Worm (Caenorhabditis elegans): ENCODE measurements around the gene cpz-2.

cpz-2 gene

DNA sequence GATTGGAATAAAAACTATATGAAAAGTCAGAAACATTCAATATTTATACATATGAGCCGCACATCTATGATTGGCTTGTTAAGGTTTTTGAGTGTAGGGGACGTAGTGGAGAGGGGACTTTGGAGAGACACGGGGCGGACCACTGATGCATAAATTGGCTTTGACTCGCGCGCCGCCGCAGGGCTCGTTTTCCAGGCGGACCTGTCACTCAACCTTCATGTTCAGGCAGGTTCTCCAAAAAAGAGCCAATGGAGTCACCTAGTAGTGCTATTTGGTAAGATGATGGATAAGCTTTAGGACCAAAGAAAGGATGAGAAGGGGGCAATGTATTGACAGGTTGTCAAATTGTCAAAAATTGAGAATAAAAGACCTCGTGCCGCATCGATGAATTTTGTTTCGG is 14.0 kb downstream of the cpz-2 start:
- TF ChIP-seq sptf-1 (tag; optimal IDR thresholded peaks at IDR 0.05), result peak; percentile 2
- TF ChIP-seq hlh-1 (tag; optimal IDR thresholded peaks at IDR 0.05), result no peak
- peak; percentile 12 for TF ChIP-seq ces-1 (GFP tag; optimal IDR thresholded peaks at IDR 0.05)
- peak; percentile 64 for TF ChIP-seq unc-62 (GFP tag; optimal IDR thresholded peaks at IDR 0.05)

- TF ChIP-seq sptf-1 (tag; optimal IDR thresholded peaks at IDR 0.05) (peak; percentile 81), snpc-4 (tag; optimal IDR thresholded peaks at IDR 0.05) (no peak), sem-2 (GFP tag; optimal IDR thresholded peaks at IDR 0.05) (no peak), elt-1 (tag; optimal IDR thresholded peaks at IDR 0.05; ENCODE audit: borderline replicate concordance, insufficient read depth) (no peak), ceh-83 (GFP tag; optimal IDR thresholded peaks at IDR 0.05) (no peak), tbx-8 (GFP tag; optimal IDR thresholded peaks at IDR 0.05) (peak; percentile 45), nhr-12 (tag; optimal IDR thresholded peaks at IDR 0.05) (no peak), ham-2 (GFP tag; optimal IDR thresholded peaks at IDR 0.05) (peak; percentile 27), mab-5 (tag; optimal IDR thresholded peaks at IDR 0.05) (no peak), zip-8 (tag; optimal IDR thresholded peaks at IDR 0.05) (no peak), nhr-28 (tag; optimal IDR thresholded peaks at IDR 0.05) (no peak), drap-1 (GFP tag; optimal IDR thresholded peaks at IDR 0.05) (peak; percentile 51), nhr-237 (tag; optimal IDR thresholded peaks at IDR 0.05) (no peak), mep-1 (tag; optimal IDR thresholded peaks at IDR 0.05) (peak; percentile 55), hlh-1 (tag; optimal IDR thresholded peaks at IDR 0.05) (peak; percentile 55), blmp-1 (tag; optimal IDR thresholded peaks at IDR 0.05) (no peak), unc-120 (tag; optimal IDR thresholded peaks at IDR 0.05; ENCODE audit: poor library complexity, severe bottlenecking) (peak; percentile 66), lin-13 (tag; optimal IDR thresholded peaks at IDR 0.05) (no peak), flh-1 (GFP tag; optimal IDR thresholded peaks at IDR 0.05) (no peak), nhr-2 (tag; optimal IDR thresholded peaks at IDR 0.05) (peak; percentile 48), ces-1 (GFP tag; optimal IDR thresholded peaks at IDR 0.05) (peak; percentile 74), lin-32 (GFP tag; optimal IDR thresholded peaks at IDR 0.05) (no peak), unc-39 (tag; optimal IDR thresholded peaks at IDR 0.05) (no peak), pha-4 (tag; optimal IDR thresholded peaks at IDR 0.05) (no peak), mls-2 (tag; optimal IDR thresholded peaks at IDR 0.05) (peak; percentile 74), elt-3 (tag; optimal IDR thresholded peaks at IDR 0.05) (no peak), M03D4.4 (tag; optimal IDR thresholded peaks at IDR 0.05) (peak; percentile 66), ceh-43 (GFP tag; optimal IDR thresholded peaks at IDR 0.05) (no peak), cnd-1 (tag; optimal IDR thresholded peaks at IDR 0.05) (peak; percentile 49), ztf-11 (tag; optimal IDR thresholded peaks at IDR 0.05) (no peak), unc-62 (GFP tag; optimal IDR thresholded peaks at IDR 0.05) (peak; percentile 15), ceh-39 (tag; optimal IDR thresholded peaks at IDR 0.05) (no peak), bed-3 (GFP tag; optimal IDR thresholded peaks at IDR 0.05) (no peak), nhr-76 (tag; optimal IDR thresholded peaks at IDR 0.05) (no peak), lsy-2 (tag; optimal IDR thresholded peaks at IDR 0.05) (no peak)
Measured at ce11 chrV:13396426-13396825, 15.4 kb downstream of the cpz-2 start.

- TF ChIP-seq unc-120 (tag; optimal IDR thresholded peaks at IDR 0.05; ENCODE audit: poor library complexity, severe bottlenecking) (no peak), ces-1 (GFP tag; optimal IDR thresholded peaks at IDR 0.05) (peak; percentile 65)
Measured at ce11 chrV:13401669-13402068, 20.7 kb downstream of the cpz-2 start.

DNA sequence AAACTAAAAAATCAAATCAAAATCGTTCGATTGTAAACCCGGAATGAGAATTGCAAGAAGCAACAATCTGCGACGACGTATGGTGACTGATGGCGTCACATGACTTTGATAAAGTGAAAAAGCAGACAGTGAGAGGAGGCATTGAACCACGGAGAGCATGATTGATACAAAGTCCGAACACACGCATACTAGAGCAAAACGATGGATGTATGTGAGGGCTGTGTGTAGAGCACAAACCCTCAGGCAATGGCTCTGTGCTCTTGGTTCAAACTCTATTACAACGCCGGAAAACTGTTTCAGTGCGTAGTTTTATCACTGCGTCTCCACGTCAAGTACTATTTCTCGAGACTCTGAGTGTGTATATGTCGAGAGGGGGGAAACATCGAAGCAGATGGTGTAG is 21.5 kb downstream of the cpz-2 start:
- TF ChIP-seq drap-1 (GFP tag; optimal IDR thresholded peaks at IDR 0.05), result no peak
- TF ChIP-seq nhr-76 (tag; optimal IDR thresholded peaks at IDR 0.05), result no peak
- no peak for TF ChIP-seq bed-3 (GFP tag; optimal IDR thresholded peaks at IDR 0.05)
- TF ChIP-seq cnd-1 (tag; optimal IDR thresholded peaks at IDR 0.05), result peak; percentile 9
- TF ChIP-seq unc-120 (tag; optimal IDR thresholded peaks at IDR 0.05; ENCODE audit: poor library complexity, severe bottlenecking), result peak; percentile 24
- peak; percentile 56 for TF ChIP-seq hlh-1 (tag; optimal IDR thresholded peaks at IDR 0.05)
- peak; percentile 58 for TF ChIP-seq unc-62 (GFP tag; optimal IDR thresholded peaks at IDR 0.05)
